Fruit fly (Drosophila melanogaster): Measurements from ENCODE around the gene INPP5E.

The INPP5E gene

DNA sequence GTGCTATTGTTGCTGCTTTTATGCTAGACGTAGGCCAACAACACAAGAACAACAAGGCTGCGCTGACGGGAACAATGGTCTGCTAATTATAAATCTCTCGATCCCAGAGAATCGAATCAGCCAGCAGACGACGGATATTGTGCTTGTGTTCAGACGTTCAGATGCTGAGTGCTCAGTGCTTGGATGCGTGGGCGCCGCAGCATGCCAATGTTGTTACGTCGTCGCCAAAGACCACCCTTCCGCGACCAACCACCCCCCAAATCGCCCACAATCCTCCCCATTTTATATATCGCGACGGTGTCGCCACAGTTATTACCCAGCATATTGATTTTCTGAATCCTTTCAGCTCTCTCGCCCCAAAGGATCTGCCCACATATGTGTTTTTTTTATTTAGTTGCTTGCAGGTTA, 429 bp downstream of the INPP5E start (continued):
- TF ChIP-seq CoRest (tag; optimal IDR thresholded peaks at IDR 0.05) = no peak
- no peak for TF ChIP-seq HLH3B (GFP tag; IDR thresholded peaks at IDR 0.05)
- no peak for TF ChIP-seq Abd-B (GFP tag; optimal IDR thresholded peaks at IDR 0.05)
- TF ChIP-seq az2 (GFP tag; optimal IDR thresholded peaks at IDR 0.05) = no peak

DNA sequence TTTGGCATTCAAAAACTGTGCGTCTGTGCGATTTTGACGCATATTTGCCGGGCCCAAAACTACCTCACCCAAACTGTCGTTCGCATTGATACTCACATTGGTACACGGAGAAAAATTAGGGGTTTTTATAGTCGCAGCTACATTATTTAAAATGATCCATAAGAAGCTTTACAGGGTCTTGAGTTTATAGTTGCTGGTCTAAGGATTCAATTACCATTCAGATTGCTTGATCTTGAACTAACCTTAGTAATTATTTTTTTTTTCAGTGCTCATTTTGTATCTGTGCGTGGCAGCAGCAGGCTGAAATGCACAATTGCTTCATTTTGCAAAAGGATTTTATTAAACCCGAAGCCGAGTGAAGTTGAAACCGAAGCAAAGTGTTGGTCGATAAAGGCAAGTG, 9.9 kb downstream of the INPP5E start:
- TF ChIP-seq pan (optimal IDR thresholded peaks at IDR 0.05) (no peak), pan (GFP tag; optimal IDR thresholded peaks at IDR 0.05 in 1 of 2, IDR thresholded peaks at IDR 0.05 in 1 of 2) (peak in 1 of 2 experiments; percentile 31), CG2712 (tag; optimal IDR thresholded peaks at IDR 0.05) (peak; percentile 20), CG10959 (GFP tag; IDR thresholded peaks at IDR 0.05) (0 out of 2 replicates have a peak, but pooled peaks have one; percentile 27), CG18262 (tag; optimal IDR thresholded peaks at IDR 0.05) (no peak), ro (GFP tag; IDR thresholded peaks at IDR 0.05) (no peak), Rx (GFP tag; IDR thresholded peaks at IDR 0.05) (0 out of 2 replicates have a peak, but pooled peaks have one; percentile 10), phol (tag; optimal IDR thresholded peaks at IDR 0.05) (peak; percentile 8), sens (GFP tag) (peak; percentile 62), CG8765 (GFP tag; IDR thresholded peaks at IDR 0.05) (0 out of 2 replicates have a peak, but pooled peaks have one; percentile 11), zfh1 (GFP tag; IDR thresholded peaks at IDR 0.05) (peak; percentile 43; the same call in 1 of the 3 replicates), dmrt11E (tag; optimal IDR thresholded peaks at IDR 0.05) (peak; percentile 20), Ets65A (GFP tag) (peak; percentile 80), sisA (GFP tag; IDR thresholded peaks at IDR 0.05) (0 out of 2 replicates have a peak, but pooled peaks have one; percentile 11), HLHmδ (GFP tag; optimal IDR thresholded peaks at IDR 0.05) (no peak), CG6689 (GFP tag; IDR thresholded peaks at IDR 0.05) (peak; percentile 35; the same call in 1 of the 2 replicates), Dad (GFP tag; optimal IDR thresholded peaks at IDR 0.05) (no peak), Xrp1 (GFP tag; IDR thresholded peaks at IDR 0.05) (peak; percentile 28; the same call in 1 of the 2 replicates), Med (GFP tag) (peak; percentile 28), HLH3B (GFP tag; IDR thresholded peaks at IDR 0.05) (0 out of 2 replicates have a peak, but pooled peaks have one; percentile 6), CG10979 (tag; optimal IDR thresholded peaks at IDR 0.05) (peak; percentile 18), Poxn (GFP tag; IDR thresholded peaks at IDR 0.05) (no peak), ttk (GFP tag; IDR thresholded peaks at IDR 0.05) (0 out of 2 replicates have a peak, but pooled peaks have one; percentile 12), prd (optimal IDR thresholded peaks at IDR 0.05) (no peak), prd (GFP tag; IDR thresholded peaks at IDR 0.05) (peak; percentile 54; the same call in 2 of the 3 replicates)

DNA sequence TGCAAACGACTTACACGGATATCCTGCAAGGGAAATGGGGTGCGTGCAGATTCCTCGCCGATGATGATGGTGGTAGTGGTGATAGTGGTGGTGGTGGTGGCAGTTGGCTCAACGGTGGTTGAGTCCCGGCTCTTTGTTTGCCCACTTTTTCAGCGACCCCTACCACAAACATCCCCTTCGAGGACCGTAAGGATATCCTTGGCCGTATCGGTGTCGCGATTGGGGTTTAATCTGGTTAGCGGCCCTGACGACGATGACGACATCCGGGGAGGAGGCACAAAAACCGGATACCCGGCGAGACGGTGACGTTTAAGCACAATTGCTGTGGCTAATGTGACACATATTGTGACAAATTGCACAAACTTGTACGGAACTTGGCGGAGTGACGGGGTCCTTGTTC, 12.2 kb downstream of the INPP5E start:
- TF ChIP-seq pros (GFP tag; optimal IDR thresholded peaks at IDR 0.05) (peak; percentile 88), Hey (tag; optimal IDR thresholded peaks at IDR 0.05) (peak; percentile 31), oc (tag; optimal IDR thresholded peaks at IDR 0.05) (peak; percentile 46), gsb-n (tag; optimal IDR thresholded peaks at IDR 0.05) (peak; percentile 84), Nf-YB (GFP tag; optimal IDR thresholded peaks at IDR 0.05) (peak; percentile 39), row (GFP tag; IDR thresholded peaks at IDR 0.05) (no peak), nerfin-1 (tag; optimal IDR thresholded peaks at IDR 0.05) (peak; percentile 34), CG7786 (GFP tag; optimal IDR thresholded peaks at IDR 0.05) (no peak), kni (GFP tag; optimal IDR thresholded peaks at IDR 0.05) (peak; percentile 17), CG12155 (GFP tag; optimal IDR thresholded peaks at IDR 0.05) (no peak), exex (tag; optimal IDR thresholded peaks at IDR 0.05) (no peak), CG7839 (tag; optimal IDR thresholded peaks at IDR 0.05) (no peak), seq (GFP tag; IDR thresholded peaks at IDR 0.05) (peak; percentile 52; the same call in 1 of the 2 replicates), Nf-YC (tag; optimal IDR thresholded peaks at IDR 0.05) (peak; percentile 53)

Measured in whole organism, embryonic.